Worm (Caenorhabditis elegans) whole organism, midembryonic: ENCODE measurements around the gene srx-31.

Experiments
- T22C8.4 ChIP-seq: fragments of 200-800 bp; sonication (Bioruptor generic); IDR thresholded peaks from 2 replicates; pipeline ENCODE4 v1.3.6; 2022; ENCODE audit warnings: missing genetic modification characterization, missing compliant biosample characterization
- cog-1 ChIP-seq: sonication (generic microtip); optimal IDR thresholded peaks from 2 replicates; lab custom pipeline; 2016; ENCODE audit warnings: missing genetic modification characterization, missing compliant biosample characterization
- flt-1 ChIP-seq: fragments of 200-800 bp; sonication (Bioruptor generic); IDR thresholded peaks from 2 replicates; pipeline ENCODE4 v1.3.6; 2022; ENCODE audit warnings: missing genetic modification characterization, missing compliant biosample characterization
- klf-2 ChIP-seq: fragments of 200-800 bp; sonication (Bioruptor generic); conservative IDR thresholded peaks from 2 replicates; pipeline ENCODE4 v1.3.6; 2022; ENCODE audit warnings: missing genetic modification reagents, missing genetic modification characterization, missing compliant biosample characterization
- med-1 ChIP-seq: sonication (generic microtip); optimal IDR thresholded peaks from 2 replicates; lab custom pipeline; 2017; ENCODE audit warnings: missing genetic modification characterization, mild to moderate bottlenecking, missing compliant biosample characterization, antibody characterized with exemption, missing genetic modification reagents; ENCODE audit not compliant: insufficient read depth
- ref-1 ChIP-seq: fragments of 200-800 bp; sonication (Bioruptor generic); conservative IDR thresholded peaks from 2 replicates; pipeline ENCODE4 v1.3.6; 2022; ENCODE audit warnings: missing genetic modification reagents, missing genetic modification characterization, missing compliant biosample characterization
- tab-1 ChIP-seq: fragments of 200-800 bp; sonication (Bioruptor generic); IDR thresholded peaks from 2 replicates; pipeline ENCODE4 v1.3.6; 2022; ENCODE audit warnings: missing genetic modification characterization, missing compliant biosample characterization
- ztf-23 ChIP-seq: fragments of 200-800 bp; sonication (Bioruptor generic); IDR thresholded peaks from 2 replicates; pipeline ENCODE4 v1.3.6; 2022; ENCODE audit warnings: missing genetic modification reagents, missing genetic modification characterization, missing compliant biosample characterization
- ztf-29 ChIP-seq: fragments of 200-800 bp; sonication (Bioruptor generic); IDR thresholded peaks from 2 replicates; pipeline ENCODE4 v1.3.6; 2022; ENCODE audit warnings: missing genetic modification reagents, missing genetic modification characterization, missing compliant biosample characterization

srx-31 gene

ce11 chrV:778339-778738 lies 44.5 kb downstream of the srx-31 start, which contains the start of gene srbc-59:
srbc-59 (plus strand) TSS chrV:778639.
- TF ChIP-seq ztf-23 (GFP tag; lab: Robert Waterston, UW), result no peak
- TF ChIP-seq flt-1, result no peak
- no peak for TF ChIP-seq tab-1

- TF ChIP-seq ztf-29 (GFP tag; lab: Robert Waterston, UW) (no peak), flt-1 (no peak), cog-1 (tag; lab: Kevin White, UChicago) (no peak), T22C8.4 (GFP tag; lab: Robert Waterston, UW) (no peak), klf-2 (no peak), ref-1 (GFP tag; lab: Robert Waterston, UW) (no peak), med-1 (GFP tag; lab: Kevin White, UChicago) (no peak), ztf-23 (GFP tag; lab: Robert Waterston, UW) (no peak), tab-1 (no peak)
These were observed 45.5 kb downstream of the srx-31 start, which contains the start of gene R09E12.9 for ce11 chrV:777285-777684. R09E12.9 (plus strand) TSS chrV:777600.

- TF ChIP-seq klf-2 (no peak), flt-1 (no peak), med-1 (GFP tag; lab: Kevin White, UChicago) (no peak), ref-1 (GFP tag; lab: Robert Waterston, UW) (no peak), T22C8.4 (GFP tag; lab: Robert Waterston, UW) (no peak), cog-1 (tag; lab: Kevin White, UChicago) (no peak), tab-1 (no peak), ztf-23 (GFP tag; lab: Robert Waterston, UW) (no peak), ztf-29 (GFP tag; lab: Robert Waterston, UW) (no peak)
These were observed 47.9 kb downstream of the srx-31 start, which contains the start of gene srbc-58 for ce11 chrV:774875-775359. srbc-58 (plus strand) TSS chrV:774995.

- TF ChIP-seq ref-1 (GFP tag; lab: Robert Waterston, UW), result no peak
- no peak for TF ChIP-seq flt-1
These were observed 48.5 kb downstream of the srx-31 start for ce11 chrV:774341-774740.

- TF ChIP-seq ref-1 (GFP tag; lab: Robert Waterston, UW) (no peak), cog-1 (tag; lab: Kevin White, UChicago) (peak; percentile 68), med-1 (GFP tag; lab: Kevin White, UChicago) (peak; percentile 18), ztf-23 (GFP tag; lab: Robert Waterston, UW) (no peak)
These were observed 49.6 kb downstream of the srx-31 start, which contains the start of gene sti-1 for ce11 chrV:773256-773655. sti-1 (plus strand) TSS chrV:773518.

- TF ChIP-seq klf-2, result no peak
These were observed 50.6 kb downstream of the srx-31 start for ce11 chrV:772210-772609.
